Worm (Caenorhabditis elegans) whole organism, early embryonic: Measurements from ENCODE around the gene nas-24.

Experiments
- ama-1 ChIP-seq: fragments of 150-350 bp; optimal IDR thresholded peaks from 2 replicates; lab custom pipeline; 2014
- ceh-36 ChIP-seq: sonication (generic microtip); optimal IDR thresholded peaks from 2 replicates; lab custom pipeline; 2016; ENCODE audit warnings: missing genetic modification characterization, inconsistent platforms, missing compliant biosample characterization
- flt-1 ChIP-seq: fragments of 200-800 bp; sonication (Bioruptor generic); IDR thresholded peaks from 2 replicates; pipeline ENCODE4 v1.3.6; 2022; ENCODE audit warnings: missing genetic modification characterization, missing compliant biosample characterization
- hmbx-1 ChIP-seq: sonication (generic microtip); optimal IDR thresholded peaks from 2 replicates; lab custom pipeline; 2016; ENCODE audit warnings: mild to moderate bottlenecking, missing genetic modification characterization, missing compliant biosample characterization
- hnd-1 ChIP-seq: sonication (generic microtip); optimal IDR thresholded peaks from 2 replicates; lab custom pipeline; 2016; ENCODE audit warnings: missing genetic modification characterization, missing compliant biosample characterization
- sea-1 ChIP-seq: fragments of 200-800 bp; sonication (Bioruptor generic); conservative IDR thresholded peaks from 2 replicates; pipeline ENCODE4 v1.3.6; 2022; ENCODE audit warnings: missing genetic modification characterization, missing compliant biosample characterization

DNA sequence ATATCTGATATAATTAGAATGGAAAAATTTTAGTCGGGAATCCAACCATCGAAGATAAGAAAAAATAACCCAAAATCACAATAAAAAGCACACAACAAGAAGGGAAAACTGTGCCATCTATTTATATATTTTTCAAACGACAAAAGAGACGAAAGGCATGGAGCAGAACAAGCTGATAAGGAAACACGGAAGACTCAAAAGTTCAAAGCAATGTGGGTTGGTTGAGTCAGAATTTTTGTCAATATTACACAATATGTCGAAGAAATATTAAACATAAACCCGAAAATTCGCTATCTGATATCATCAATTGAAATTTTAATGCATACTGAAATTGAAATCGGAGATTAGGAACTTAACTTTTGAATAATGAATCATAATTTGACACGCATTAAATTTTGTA is 24.3 kb upstream of the nas-24 start, which contains the start of gene F35E12.9:
- TF ChIP-seq ceh-36 (tag; lab: Kevin White, UChicago), result no peak
- no peak for TF ChIP-seq ama-1 (lab: Kevin White, UChicago)
- no peak for TF ChIP-seq hmbx-1 (tag; lab: Kevin White, UChicago)
- no peak for TF ChIP-seq sea-1
- no peak for TF ChIP-seq hnd-1
- TF ChIP-seq flt-1 (GFP tag; lab: Robert Waterston, UW), result no peak
